Worm (Caenorhabditis elegans): Measurements from ENCODE around the gene F39H12.3.

The F39H12.3 gene

ce11 chrX:844649-845048, 3.4 kb upstream of the F39H12.3 start:
- TF ChIP-seq nhr-12 (tag; optimal IDR thresholded peaks at IDR 0.05) (no peak), nfya-1 (tag; optimal IDR thresholded peaks at IDR 0.05; ENCODE audit: insufficient read depth) (peak; percentile 23), ceh-9 (tag; optimal IDR thresholded peaks at IDR 0.05) (no peak)

ce11 chrX:834478-834877, 6.8 kb downstream of the F39H12.3 start, which contains the start of gene F39H12.1:
Gene F39H12.1, plus strand, starts transcription at chrX:834778.
- TF ChIP-seq nfya-1 (tag; optimal IDR thresholded peaks at IDR 0.05; ENCODE audit: insufficient read depth) (no peak), fos-1 (tag; optimal IDR thresholded peaks at IDR 0.05) (no peak), fkh-2 (tag; optimal IDR thresholded peaks at IDR 0.05) (no peak), aly-2 (tag; optimal IDR thresholded peaks at IDR 0.05) (no peak), ZK546.5 (tag; optimal IDR thresholded peaks at IDR 0.05) (no peak), nhr-28 (tag; optimal IDR thresholded peaks at IDR 0.05) (no peak), lin-39 (tag; optimal IDR thresholded peaks at IDR 0.05) (no peak), elt-2 (tag; optimal IDR thresholded peaks at IDR 0.05) (no peak), nhr-76 (tag; optimal IDR thresholded peaks at IDR 0.05) (no peak), daf-12 (tag; optimal IDR thresholded peaks at IDR 0.05) (no peak), jun-1 (tag; optimal IDR thresholded peaks at IDR 0.05) (no peak), nhr-25 (tag; optimal IDR thresholded peaks at IDR 0.05) (no peak), R02D3.7 (tag; optimal IDR thresholded peaks at IDR 0.05) (no peak), lsy-12 (tag; optimal IDR thresholded peaks at IDR 0.05) (no peak), nhr-43 (tag; optimal IDR thresholded peaks at IDR 0.05; ENCODE audit: poor library complexity, severe bottlenecking) (no peak), skn-1 (tag; optimal IDR thresholded peaks at IDR 0.05) (no peak), elt-1 (tag; optimal IDR thresholded peaks at IDR 0.05) (no peak)

- TF ChIP-seq ztf-11 (tag; optimal IDR thresholded peaks at IDR 0.05): no peak
- TF ChIP-seq elt-3 (tag; optimal IDR thresholded peaks at IDR 0.05): no peak
- no peak for TF ChIP-seq fkh-10 (GFP tag; optimal IDR thresholded peaks at IDR 0.05)
- no peak for TF ChIP-seq tbx-2 (tag; optimal IDR thresholded peaks at IDR 0.05)
- TF ChIP-seq elt-2 (tag; optimal IDR thresholded peaks at IDR 0.05): no peak
- no peak for TF ChIP-seq ceh-28 (tag; optimal IDR thresholded peaks at IDR 0.05)
- TF ChIP-seq lin-39 (tag; optimal IDR thresholded peaks at IDR 0.05): no peak
- no peak for TF ChIP-seq pqm-1 (tag; optimal IDR thresholded peaks at IDR 0.05)
- TF ChIP-seq skn-1 (tag; optimal IDR thresholded peaks at IDR 0.05): no peak
- no peak for TF ChIP-seq lin-15B (tag; optimal IDR thresholded peaks at IDR 0.05)
- TF ChIP-seq nhr-28 (tag; optimal IDR thresholded peaks at IDR 0.05): no peak
- TF ChIP-seq unc-62 (GFP tag; optimal IDR thresholded peaks at IDR 0.05): no peak
- no peak for TF ChIP-seq pha-4 (tag; optimal IDR thresholded peaks at IDR 0.05)
- no peak for TF ChIP-seq R02D3.7 (tag; optimal IDR thresholded peaks at IDR 0.05)
- TF ChIP-seq ceh-82 (tag; optimal IDR thresholded peaks at IDR 0.05): no peak
- TF ChIP-seq eor-1 (tag; optimal IDR thresholded peaks at IDR 0.05): no peak
- TF ChIP-seq ceh-16 (tag; optimal IDR thresholded peaks at IDR 0.05): no peak
- no peak for TF ChIP-seq egl-27 (tag; optimal IDR thresholded peaks at IDR 0.05)
Measured at ce11 chrX:830185-830584, 11.1 kb downstream of the F39H12.3 start.

- TF ChIP-seq unc-62 (GFP tag; optimal IDR thresholded peaks at IDR 0.05) (no peak), nhr-76 (tag; optimal IDR thresholded peaks at IDR 0.05) (no peak), ZK546.5 (tag; optimal IDR thresholded peaks at IDR 0.05) (no peak), nhr-28 (tag; optimal IDR thresholded peaks at IDR 0.05) (no peak), nhr-67 (tag; optimal IDR thresholded peaks at IDR 0.05) (no peak), fkh-2 (tag; optimal IDR thresholded peaks at IDR 0.05) (no peak), ceh-9 (tag; optimal IDR thresholded peaks at IDR 0.05) (no peak), nhr-11 (tag; optimal IDR thresholded peaks at IDR 0.05) (no peak), eor-1 (tag; optimal IDR thresholded peaks at IDR 0.05) (no peak), ama-1 (optimal IDR thresholded peaks at IDR 0.05) (no peak), egl-5 (tag; optimal IDR thresholded peaks at IDR 0.05) (no peak), jun-1 (tag; optimal IDR thresholded peaks at IDR 0.05) (no peak), pha-4 (tag; optimal IDR thresholded peaks at IDR 0.05) (no peak), fos-1 (tag; optimal IDR thresholded peaks at IDR 0.05) (no peak), ceh-16 (tag; optimal IDR thresholded peaks at IDR 0.05) (no peak)
Measured at ce11 chrX:828603-829002, 12.7 kb downstream of the F39H12.3 start, which contains the start of gene wdr-54. Gene wdr-54, plus strand, starts transcription at chrX:828903.
